Worm (Caenorhabditis elegans): ENCODE measurements around the gene C06E2.9.

C06E2.9 gene

DNA sequence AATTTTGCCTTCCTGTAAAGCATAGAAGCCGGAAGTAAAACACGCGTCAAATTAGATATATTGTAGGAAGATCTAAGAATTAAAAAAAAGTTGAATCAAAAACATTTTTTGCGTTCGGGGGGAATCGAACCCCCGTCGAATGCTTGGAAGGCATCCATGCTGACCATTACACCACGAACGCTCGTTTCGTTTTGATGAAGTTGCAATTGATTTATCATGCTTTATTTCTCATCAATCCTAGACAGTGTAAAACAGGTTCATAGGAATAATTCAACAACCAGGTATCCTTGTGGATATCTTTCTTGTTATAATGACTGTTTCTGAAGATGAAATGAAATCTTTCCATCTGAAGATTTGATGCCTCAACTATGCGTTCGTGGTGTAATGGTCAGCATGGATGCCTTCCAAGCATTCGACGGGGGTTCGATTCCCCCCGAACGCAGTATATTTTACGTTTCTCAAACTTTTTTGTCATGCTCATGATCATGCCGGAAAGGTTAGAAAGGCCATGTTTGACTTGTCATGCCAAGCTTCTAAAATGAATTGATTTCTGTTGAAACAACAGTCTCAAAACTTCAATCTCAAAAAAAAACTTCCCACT is 41.1 kb upstream of the C06E2.9 start (continued):
- TF ChIP-seq ZK337.2 (GFP tag; IDR thresholded peaks at IDR 0.05): no peak
- peak; percentile 27 for TF ChIP-seq unc-130 (GFP tag; optimal IDR thresholded peaks at IDR 0.05)
- TF ChIP-seq lin-39 (tag; optimal IDR thresholded peaks at IDR 0.05): no peak
- peak; percentile 25; the same call in 1 of the 2 replicates for TF ChIP-seq vab-7 (GFP tag; IDR thresholded peaks at IDR 0.05)
- no peak for TF ChIP-seq zfp-2 (tag; optimal IDR thresholded peaks at IDR 0.05)
- no peak for TF ChIP-seq R02D3.7 (tag; optimal IDR thresholded peaks at IDR 0.05)
- TF ChIP-seq F37D6.2 (tag; optimal IDR thresholded peaks at IDR 0.05): no peak
- TF ChIP-seq mxl-3 (GFP tag; optimal IDR thresholded peaks at IDR 0.05): peak; percentile 7
- peak; percentile 0 for TF ChIP-seq rbr-2 (tag; optimal IDR thresholded peaks at IDR 0.05)
- no peak for TF ChIP-seq lin-13 (GFP tag; optimal IDR thresholded peaks at IDR 0.05)
- TF ChIP-seq tag-97 (GFP tag; IDR thresholded peaks at IDR 0.05): no peak
- peak; percentile 10 to 29 for TF ChIP-seq daf-16 (GFP tag; optimal IDR thresholded peaks at IDR 0.05)
- TF ChIP-seq daf-16 (tag; optimal IDR thresholded peaks at IDR 0.05): peak; percentile 31
- TF ChIP-seq ceh-44 (GFP tag; IDR thresholded peaks at IDR 0.05): no peak
- no peak for TF ChIP-seq snpc-4 (tag; optimal IDR thresholded peaks at IDR 0.05)
- TF ChIP-seq unc-62 (GFP tag; optimal IDR thresholded peaks at IDR 0.05 in 1 of 2): peak in 1 of 2 experiments; percentile 11
- TF ChIP-seq unc-62 (tag; optimal IDR thresholded peaks at IDR 0.05): no peak
- TF ChIP-seq Y5F2A.4 (GFP tag; optimal IDR thresholded peaks at IDR 0.05): no peak
- TF ChIP-seq sdz-12 (GFP tag; optimal IDR thresholded peaks at IDR 0.05): no peak
- no peak for TF ChIP-seq gei-8 (GFP tag; optimal IDR thresholded peaks at IDR 0.05)
- TF ChIP-seq nhr-25 (tag; optimal IDR thresholded peaks at IDR 0.05; ENCODE audit: borderline replicate concordance, insufficient read depth): no peak
- no peak for TF ChIP-seq nhr-42 (GFP tag; IDR thresholded peaks at IDR 0.05)
- peak; percentile 89 for TF ChIP-seq aha-1 (tag)
- no peak for TF ChIP-seq lin-29 (GFP tag; IDR thresholded peaks at IDR 0.05)
- TF ChIP-seq nhr-102 (tag; optimal IDR thresholded peaks at IDR 0.05): peak; percentile 28
- TF ChIP-seq spr-3 (GFP tag; optimal IDR thresholded peaks at IDR 0.05): no peak
- no peak for TF ChIP-seq hif-1 (tag; optimal IDR thresholded peaks at IDR 0.05)
- TF ChIP-seq daf-19 (GFP tag; conservative IDR thresholded peaks at IDR 0.05): peak; percentile 70; the same call in 1 of the 2 replicates
- no peak for TF ChIP-seq daf-12 (tag; optimal IDR thresholded peaks at IDR 0.05)
- no peak for TF ChIP-seq ZK546.5 (tag; optimal IDR thresholded peaks at IDR 0.05)
- TF ChIP-seq ztf-11 (tag; optimal IDR thresholded peaks at IDR 0.05): no peak
- no peak for TF ChIP-seq nhr-77 (tag; optimal IDR thresholded peaks at IDR 0.05)
- TF ChIP-seq dmd-9 (GFP tag; IDR thresholded peaks at IDR 0.05): no peak
- no peak for TF ChIP-seq ceh-32 (tag; optimal IDR thresholded peaks at IDR 0.05; ENCODE audit: poor library complexity)
- TF ChIP-seq mes-2 (tag; optimal IDR thresholded peaks at IDR 0.05; ENCODE audit: poor library complexity, severe bottlenecking): peak; percentile 41
- TF ChIP-seq lir-3 (tag; optimal IDR thresholded peaks at IDR 0.05): peak; percentile 44
- TF ChIP-seq nhr-111 (GFP tag; optimal IDR thresholded peaks at IDR 0.05): no peak
- TF ChIP-seq madf-5 (GFP tag; IDR thresholded peaks at IDR 0.05): 0 out of 4 replicates have a peak, but pooled peaks of 1 of the 2 experiments have one; percentile 12
- TF ChIP-seq mxl-2 (GFP tag; conservative IDR thresholded peaks at IDR 0.05): no peak
- no peak for TF ChIP-seq mdt-29 (GFP tag; IDR thresholded peaks at IDR 0.05)
- TF ChIP-seq attf-4 (tag; optimal IDR thresholded peaks at IDR 0.05): no peak
- peak; percentile 64; the same call in 1 of the 2 replicates for TF ChIP-seq D1046.2 (GFP tag; IDR thresholded peaks at IDR 0.05)
- no peak for TF ChIP-seq F10B5.3 (tag; optimal IDR thresholded peaks at IDR 0.05)
- TF ChIP-seq pha-4 (GFP tag; IDR thresholded peaks at IDR 0.05): peak; percentile 70; the same call in 1 of the 2 replicates
- TF ChIP-seq pha-4 (tag; optimal IDR thresholded peaks at IDR 0.05): no peak
- TF ChIP-seq cey-2 (tag; optimal IDR thresholded peaks at IDR 0.05; ENCODE audit: borderline replicate concordance, insufficient read depth): no peak
- TF ChIP-seq ceh-62 (tag; optimal IDR thresholded peaks at IDR 0.05): no peak
- TF ChIP-seq ceh-28 (tag; optimal IDR thresholded peaks at IDR 0.05): no peak
- no peak for TF ChIP-seq dpl-1 (GFP tag; optimal IDR thresholded peaks at IDR 0.05)
- no peak for TF ChIP-seq zip-2 (tag; optimal IDR thresholded peaks at IDR 0.05)
- TF ChIP-seq pqm-1 (tag; optimal IDR thresholded peaks at IDR 0.05): no peak
